Worm (Caenorhabditis elegans): Measurements from ENCODE around the gene nxf-1.

nxf-1 gene

ce11 chrV:14422317-14422716 lies 7.5 kb upstream of the nxf-1 start, which contains the start of gene pas-1:
pas-1 (minus strand) TSS chrV:14422618.
- TF ChIP-seq spr-3 (GFP tag; optimal IDR thresholded peaks at IDR 0.05) (no peak), lir-3 (tag; optimal IDR thresholded peaks at IDR 0.05) (no peak), aha-1 (tag) (peak; percentile 38), pha-4 (GFP tag; IDR thresholded peaks at IDR 0.05) (0 out of 2 replicates have a peak, but pooled peaks have one; percentile 40), pha-4 (tag; optimal IDR thresholded peaks at IDR 0.05) (no peak), arid-1 (GFP tag; conservative IDR thresholded peaks at IDR 0.05) (0 out of 2 replicates have a peak, but pooled peaks have one; percentile 6), lin-15B (tag; optimal IDR thresholded peaks at IDR 0.05) (no peak), dmd-8 (GFP tag; IDR thresholded peaks at IDR 0.05) (peak; percentile 74), mdl-1 (tag; optimal IDR thresholded peaks at IDR 0.05) (no peak), lin-38 (GFP tag; IDR thresholded peaks at IDR 0.05) (peak; percentile 60), nhr-11 (tag; optimal IDR thresholded peaks at IDR 0.05) (no peak), nhr-41 (GFP tag; IDR thresholded peaks at IDR 0.05) (no peak), unc-130 (GFP tag; optimal IDR thresholded peaks at IDR 0.05) (no peak), ama-1 (optimal IDR thresholded peaks at IDR 0.05) (peak; percentile 67), dmd-9 (GFP tag; IDR thresholded peaks at IDR 0.05) (no peak), nhr-28 (tag; optimal IDR thresholded peaks at IDR 0.05) (no peak), egl-43 (GFP tag; IDR thresholded peaks at IDR 0.05) (peak; percentile 54), T26A8.4 (GFP tag; IDR thresholded peaks at IDR 0.05) (0 out of 2 replicates have a peak, but pooled peaks have one; percentile 48), jun-1 (tag; optimal IDR thresholded peaks at IDR 0.05) (no peak), vab-7 (GFP tag; IDR thresholded peaks at IDR 0.05) (no peak), Y48G9A.11 (GFP tag; IDR thresholded peaks at IDR 0.05) (peak; percentile 15; the same call in 1 of the 2 replicates), lim-7 (GFP tag; IDR thresholded peaks at IDR 0.05) (no peak), dmd-6 (GFP tag; IDR thresholded peaks at IDR 0.05) (no peak), nhr-102 (tag; optimal IDR thresholded peaks at IDR 0.05) (peak; percentile 29), Y105C5A.15 (GFP tag; IDR thresholded peaks at IDR 0.05) (0 out of 2 replicates have a peak, but pooled peaks have one; percentile 12)

DNA sequence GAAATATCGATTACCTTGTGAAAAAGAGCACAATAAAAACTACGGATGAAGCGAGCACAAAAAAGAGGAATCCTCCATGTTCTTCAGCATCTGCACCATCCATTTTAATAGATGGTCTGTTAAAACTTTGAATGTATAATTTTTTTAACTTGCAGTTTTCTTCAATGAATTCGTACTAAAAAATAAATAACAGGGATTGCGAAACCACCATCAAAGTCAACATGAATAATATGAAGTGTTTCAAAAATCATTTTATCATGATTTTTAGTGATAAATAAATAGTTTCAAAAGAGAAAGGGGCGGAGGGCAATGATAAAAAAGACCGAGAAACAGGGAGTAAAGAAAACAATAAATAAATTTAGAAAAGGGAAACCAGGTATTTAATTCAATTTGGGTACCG lies 6.5 kb upstream of the nxf-1 start, which contains the start of gene dhs-22:
Gene dhs-22, minus strand, starts transcription at position 116 of the 400 bp plus-strand sequence.
- no peak for TF ChIP-seq tra-1 (GFP tag; IDR thresholded peaks at IDR 0.05)
- no peak for TF ChIP-seq hlh-30 (tag; optimal IDR thresholded peaks at IDR 0.05; ENCODE audit: insufficient read depth)
- no peak for TF ChIP-seq egl-27 (tag; optimal IDR thresholded peaks at IDR 0.05)
- TF ChIP-seq D1046.2 (GFP tag; IDR thresholded peaks at IDR 0.05) = no peak
- TF ChIP-seq snpc-4 (tag; optimal IDR thresholded peaks at IDR 0.05) = no peak
- TF ChIP-seq lin-38 (GFP tag; IDR thresholded peaks at IDR 0.05) = 0 out of 2 replicates have a peak, but pooled peaks have one; percentile 44
- no peak for TF ChIP-seq attf-4 (tag; optimal IDR thresholded peaks at IDR 0.05)
- no peak for TF ChIP-seq daf-16 (GFP tag; optimal IDR thresholded peaks at IDR 0.05)
- peak; percentile 81 for TF ChIP-seq daf-16 (tag; optimal IDR thresholded peaks at IDR 0.05)
- TF ChIP-seq tag-97 (GFP tag; IDR thresholded peaks at IDR 0.05) = no peak
- no peak for TF ChIP-seq cey-2 (tag; optimal IDR thresholded peaks at IDR 0.05; ENCODE audit: borderline replicate concordance, insufficient read depth)
- no peak for TF ChIP-seq dmd-9 (GFP tag; IDR thresholded peaks at IDR 0.05)
- no peak for TF ChIP-seq set-16 (GFP tag; IDR thresholded peaks at IDR 0.05)
- TF ChIP-seq ztf-7 (tag; optimal IDR thresholded peaks at IDR 0.05) = no peak
- TF ChIP-seq pqm-1 (tag; optimal IDR thresholded peaks at IDR 0.05) = peak; percentile 24
- peak; percentile 49; the same call in 1 of the 2 replicates for TF ChIP-seq pha-4 (GFP tag; IDR thresholded peaks at IDR 0.05)
- no peak for TF ChIP-seq pha-4 (tag; optimal IDR thresholded peaks at IDR 0.05)
- TF ChIP-seq spr-1 (tag; optimal IDR thresholded peaks at IDR 0.05) = no peak
- no peak for TF ChIP-seq F49E8.2 (tag; optimal IDR thresholded peaks at IDR 0.05; ENCODE audit: borderline replicate concordance)
- TF ChIP-seq mep-1 (tag; optimal IDR thresholded peaks at IDR 0.05) = peak; percentile 36
- no peak for TF ChIP-seq F26F4.8 (GFP tag; conservative IDR thresholded peaks at IDR 0.05)
- no peak for TF ChIP-seq mdl-1 (tag; optimal IDR thresholded peaks at IDR 0.05)
- TF ChIP-seq aly-2 (tag; optimal IDR thresholded peaks at IDR 0.05) = no peak
